Fruit fly (Drosophila melanogaster): ENCODE data around the gene ifc.

Gene ifc

dm6 chr2L:5979957-5980861, 5.9 kb upstream of the ifc start (continued):
- TF ChIP-seq CG11398 (GFP tag; optimal IDR thresholded peaks at IDR 0.05) (peak; percentile 53), CG3163 (GFP tag; optimal IDR thresholded peaks at IDR 0.05) (peak; percentile 56), HmgZ (tag; optimal IDR thresholded peaks at IDR 0.05) (peak; percentile 31), CG10543 (GFP tag; optimal IDR thresholded peaks at IDR 0.05) (peak; percentile 65), CG5180 (GFP tag; optimal IDR thresholded peaks at IDR 0.05) (peak; percentile 13), jumu (GFP tag; optimal IDR thresholded peaks at IDR 0.05) (peak; percentile 12), Hr51 (GFP tag; optimal IDR thresholded peaks at IDR 0.05) (peak in 1 of 2 experiments; percentile 7), kni (GFP tag; optimal IDR thresholded peaks at IDR 0.05) (peak; percentile 61), Med (GFP tag) (peak; percentile 87), Hmx (GFP tag; optimal IDR thresholded peaks at IDR 0.05) (no peak), bowl (GFP tag; IDR thresholded peaks at IDR 0.05) (no peak), HLHmδ (GFP tag; optimal IDR thresholded peaks at IDR 0.05) (peak; percentile 83), Nf-YC (tag; optimal IDR thresholded peaks at IDR 0.05) (no peak), CG2712 (tag; optimal IDR thresholded peaks at IDR 0.05) (peak; percentile 34), Hey (tag; optimal IDR thresholded peaks at IDR 0.05) (no peak), CG4730 (GFP tag; IDR thresholded peaks at IDR 0.05) (no peak), trem (tag; optimal IDR thresholded peaks at IDR 0.05) (peak; percentile 12), CG10431 (GFP tag; optimal IDR thresholded peaks at IDR 0.05) (peak; percentile 35), CG10147 (GFP tag; optimal IDR thresholded peaks at IDR 0.05) (peak; percentile 26), CG15601 (tag; optimal IDR thresholded peaks at IDR 0.05) (peak; percentile 40), tgo (GFP tag; IDR thresholded peaks at IDR 0.05) (no peak), insv (GFP tag; optimal IDR thresholded peaks at IDR 0.05) (peak in 1 of 2 experiments; percentile 37), YL-1 (GFP tag; optimal IDR thresholded peaks at IDR 0.05) (peak; percentile 23), CG12236 (GFP tag; optimal IDR thresholded peaks at IDR 0.05) (no peak), ash1 (GFP tag; optimal IDR thresholded peaks at IDR 0.05) (peak; percentile 67), CG14860 (GFP tag; IDR thresholded peaks at IDR 0.05; ENCODE audit: partially characterized antibody) (no peak), dan (GFP tag; IDR thresholded peaks at IDR 0.05) (no peak), Fer3 (tag; optimal IDR thresholded peaks at IDR 0.05) (no peak), PHDP (tag; optimal IDR thresholded peaks at IDR 0.05) (peak; percentile 22), CG17359 (tag; optimal IDR thresholded peaks at IDR 0.05) (peak; percentile 44), CG6254 (GFP tag; optimal IDR thresholded peaks at IDR 0.05) (no peak), lbe (GFP tag; optimal IDR thresholded peaks at IDR 0.05) (peak; percentile 70), Adf1 (GFP tag; IDR thresholded peaks at IDR 0.05) (no peak), CG13296 (GFP tag; optimal IDR thresholded peaks at IDR 0.05) (peak; percentile 53), Side (GFP tag; optimal IDR thresholded peaks at IDR 0.05) (peak; percentile 39), hth (optimal IDR thresholded peaks at IDR 0.05) (no peak), pfk (GFP tag; optimal IDR thresholded peaks at IDR 0.05) (peak; percentile 42), CG15696 (tag; optimal IDR thresholded peaks at IDR 0.05) (no peak), Jarid2 (GFP tag; optimal IDR thresholded peaks at IDR 0.05) (peak; percentile 82), CG15269 (tag; optimal IDR thresholded peaks at IDR 0.05) (peak; percentile 4), Dfd (GFP tag; optimal IDR thresholded peaks at IDR 0.05) (no peak), eve (GFP tag; optimal IDR thresholded peaks at IDR 0.05) (no peak), prd (optimal IDR thresholded peaks at IDR 0.05) (no peak), prd (GFP tag; IDR thresholded peaks at IDR 0.05) (no peak), Mes4 (GFP tag; optimal IDR thresholded peaks at IDR 0.05) (peak; percentile 10), run (tag; optimal IDR thresholded peaks at IDR 0.05) (no peak), CG7987 (GFP tag; optimal IDR thresholded peaks at IDR 0.05) (peak; percentile 42), Ptx1 (GFP tag; IDR thresholded peaks at IDR 0.05) (no peak)

Data from whole organism, embryonic.